Fruit fly (Drosophila melanogaster) whole organism, embryonic: ENCODE results near the gene Tom70.

ENCODE experiments used
- Ada2b ChIP-seq: fragments of 200-800 bp; sonication (Bioruptor generic); IDR thresholded peaks from 2 replicates; pipeline ENCODE4 v1.3.6; 2022; ENCODE audit warnings: missing biosample characterization, missing genetic modification characterization
- CG10431 ChIP-seq: fragments of 200-800 bp; sonication (Bioruptor generic); optimal IDR thresholded peaks from 3 replicates; lab custom pipeline; 2018; ENCODE audit warnings: missing biosample characterization, mild to moderate bottlenecking, missing genetic modification characterization
- CG11093 ChIP-seq: fragments of 200-800 bp; sonication (Bioruptor generic); IDR thresholded peaks from 3 replicates; pipeline ENCODE4 v1.3.6; 2022; ENCODE audit warnings: missing biosample characterization, missing genetic modification characterization
- CG11398 ChIP-seq: fragments of 200-800 bp; sonication (Bioruptor generic); optimal IDR thresholded peaks from 2 replicates; lab custom pipeline; 2016; ENCODE audit warnings: missing biosample characterization, missing genetic modification characterization
- CG12769 ChIP-seq: fragments of 200-800 bp; sonication (Bioruptor generic); optimal IDR thresholded peaks from 2 replicates; lab custom pipeline; 2019; ENCODE audit warnings: missing biosample characterization, mild to moderate bottlenecking, missing genetic modification characterization, moderate library complexity
- CG13287 ChIP-seq: fragments of 200-800 bp; sonication (Bioruptor generic); IDR thresholded peaks from 2 replicates; pipeline ENCODE4 v1.3.6; 2022; ENCODE audit warnings: missing biosample characterization, missing genetic modification characterization; ENCODE audit not compliant: partially characterized antibody
- CG13624 ChIP-seq: fragments of 200-800 bp; sonication (Bioruptor generic); optimal IDR thresholded peaks from 2 replicates; lab custom pipeline; 2016; ENCODE audit warnings: missing biosample characterization, missing genetic modification characterization
- CG14050 ChIP-seq: fragments of 200-800 bp; sonication (Bioruptor generic); IDR thresholded peaks from 3 replicates; pipeline ENCODE4 v1.3.6; 2022; ENCODE audit warnings: missing biosample characterization, missing genetic modification characterization
- CG14860 ChIP-seq: fragments of 200-800 bp; sonication (Bioruptor generic); IDR thresholded peaks from 3 replicates; pipeline ENCODE4 v1.3.6; 2022; ENCODE audit warnings: missing biosample characterization, missing genetic modification characterization; ENCODE audit not compliant: partially characterized antibody
- CG15601 ChIP-seq: fragments of 200-800 bp; sonication (Bioruptor generic); optimal IDR thresholded peaks from 3 replicates; lab custom pipeline; 2019; ENCODE audit warnings: missing biosample characterization, mild to moderate bottlenecking, missing genetic modification characterization, moderate library complexity
- CG1603 ChIP-seq: fragments of 200-800 bp; sonication (Bioruptor generic); optimal IDR thresholded peaks from 2 replicates; lab custom pipeline; 2019; ENCODE audit warnings: missing biosample characterization, mild to moderate bottlenecking, missing genetic modification characterization, moderate library complexity
- CG16863 ChIP-seq: fragments of 200-800 bp; sonication (Bioruptor generic); optimal IDR thresholded peaks from 3 replicates; lab custom pipeline; 2016; ENCODE audit warnings: missing biosample characterization, missing genetic modification characterization
- CG18262 ChIP-seq: fragments of 200-800 bp; optimal IDR thresholded peaks from 3 replicates; lab custom pipeline; 2019; ENCODE audit warnings: missing biosample characterization, mild to moderate bottlenecking, missing genetic modification characterization, moderate library complexity
- CG1832 ChIP-seq: fragments of 200-800 bp; sonication (Bioruptor generic); optimal IDR thresholded peaks from 2 replicates; lab custom pipeline; 2017; ENCODE audit warnings: missing biosample characterization, mild to moderate bottlenecking, missing genetic modification characterization, inconsistent platforms
- CG18476 ChIP-seq: fragments of 200-800 bp; sonication (Bioruptor generic); optimal IDR thresholded peaks from 2 replicates; lab custom pipeline; 2016; ENCODE audit warnings: missing biosample characterization, mild to moderate bottlenecking, missing genetic modification characterization
- CG2202 ChIP-seq: fragments of 200-800 bp; sonication (Bioruptor generic); optimal IDR thresholded peaks from 2 replicates; lab custom pipeline; 2018; ENCODE audit warnings: missing biosample characterization, mild to moderate bottlenecking, missing genetic modification characterization
- CG3065 ChIP-seq: fragments of 200-800 bp; sonication (Bioruptor generic); optimal IDR thresholded peaks from 2 replicates; lab custom pipeline; 2016; ENCODE audit warnings: missing biosample characterization, missing genetic modification characterization
- CG33213 ChIP-seq: fragments of 200-800 bp; sonication (Bioruptor generic); optimal IDR thresholded peaks from 3 replicates; lab custom pipeline; 2016; ENCODE audit warnings: missing biosample characterization, missing genetic modification characterization
- CG4854 ChIP-seq: fragments of 200-800 bp; sonication (Bioruptor generic); optimal IDR thresholded peaks from 2 replicates; lab custom pipeline; 2016; ENCODE audit warnings: missing biosample characterization, missing genetic modification characterization, inconsistent platforms
- CG5245 ChIP-seq: fragments of 200-800 bp; sonication (Bioruptor generic); optimal IDR thresholded peaks from 3 replicates; lab custom pipeline; 2016; ENCODE audit warnings: missing biosample characterization, missing genetic modification characterization
- CG8478 ChIP-seq: fragments of >200 bp; optimal IDR thresholded peaks from 2 replicates; lab custom pipeline; 2018
- CG9437 ChIP-seq: fragments of 200-800 bp; sonication (Bioruptor generic); optimal IDR thresholded peaks from 2 replicates; lab custom pipeline; 2018; ENCODE audit warnings: missing biosample characterization, mild to moderate bottlenecking, missing genetic modification characterization
- CG9609 ChIP-seq: fragments of 200-800 bp; sonication (Bioruptor generic); optimal IDR thresholded peaks from 3 replicates; lab custom pipeline; 2016; ENCODE audit warnings: missing biosample characterization, missing genetic modification characterization
- Camta ChIP-seq: fragments of 200-800 bp; sonication (Bioruptor generic); optimal IDR thresholded peaks from 2 replicates; lab custom pipeline; 2016; ENCODE audit warnings: missing biosample characterization, missing genetic modification characterization
- D19A ChIP-seq: fragments of 200-800 bp; optimal IDR thresholded peaks from 3 replicates; lab custom pipeline; 2019; ENCODE audit warnings: missing biosample characterization, mild to moderate bottlenecking, missing genetic modification characterization, moderate library complexity
- Doc2 ChIP-seq: fragments of 200-800 bp; sonication (Bioruptor generic); IDR thresholded peaks from 2 replicates; pipeline ENCODE4 v1.3.6; 2022; ENCODE audit warnings: missing biosample characterization, missing genetic modification characterization
- Dref ChIP-seq: fragments of 200-800 bp; sonication (Bioruptor generic); IDR thresholded peaks from 2 replicates; pipeline ENCODE4 v1.3.6; 2022; ENCODE audit warnings: missing biosample characterization, missing genetic modification characterization
- E2f2 ChIP-seq: fragments of 200-800 bp; sonication (Bioruptor generic); IDR thresholded peaks from 2 replicates; pipeline ENCODE4 v1.3.6; 2022; ENCODE audit warnings: missing biosample characterization, missing genetic modification characterization
- ERR ChIP-seq: fragments of 200-800 bp; sonication (Bioruptor generic); optimal IDR thresholded peaks from 2 replicates; lab custom pipeline; 2016; ENCODE audit warnings: missing biosample characterization, missing genetic modification characterization
- Gsc ChIP-seq: fragments of 200-800 bp; sonication (Bioruptor generic); IDR thresholded peaks from 2 replicates; pipeline ENCODE4 v1.3.6; 2022; ENCODE audit warnings: missing biosample characterization, missing genetic modification characterization
- HLH3B ChIP-seq: fragments of 200-800 bp; sonication (Bioruptor generic); IDR thresholded peaks from 2 replicates; pipeline ENCODE4 v1.3.6; 2022; ENCODE audit warnings: missing biosample characterization, missing genetic modification characterization
- HLH54F ChIP-seq: fragments of 200-800 bp; sonication (Bioruptor generic); optimal IDR thresholded peaks from 3 replicates; lab custom pipeline; 2016; ENCODE audit warnings: missing biosample characterization, missing genetic modification characterization
- Lhr ChIP-seq: fragments of 200-800 bp; sonication (Bioruptor generic); optimal IDR thresholded peaks from 3 replicates; lab custom pipeline; 2017; ENCODE audit warnings: mild to moderate bottlenecking, missing biosample characterization, missing genetic modification reagents, missing genetic modification characterization
- Max ChIP-seq: fragments of 200-800 bp; sonication (Bioruptor generic); optimal IDR thresholded peaks from 2 replicates; lab custom pipeline; 2016; ENCODE audit warnings: missing biosample characterization, mild to moderate bottlenecking, missing genetic modification characterization
- NC2β ChIP-seq: fragments of 200-800 bp; sonication (Bioruptor generic); optimal IDR thresholded peaks from 2 replicates; lab custom pipeline; 2016; ENCODE audit warnings: missing biosample characterization, missing genetic modification characterization
- Opbp ChIP-seq: fragments of 200-800 bp; sonication (Bioruptor generic); IDR thresholded peaks from 3 replicates; pipeline ENCODE4 v1.3.6; 2022; ENCODE audit warnings: missing biosample characterization, missing genetic modification characterization; ENCODE audit not compliant: partially characterized antibody
- Ptx1 ChIP-seq: fragments of 200-800 bp; sonication (Bioruptor generic); IDR thresholded peaks from 2 replicates; pipeline ENCODE4 v1.3.6; 2022; ENCODE audit warnings: missing biosample characterization, missing genetic modification characterization
- Sox102F ChIP-seq: fragments of 200-800 bp; sonication (Bioruptor generic); optimal IDR thresholded peaks from 2 replicates; lab custom pipeline; 2018; ENCODE audit warnings: missing biosample characterization, mild to moderate bottlenecking, missing genetic modification characterization, moderate library complexity
- Ssrp ChIP-seq: fragments of 200-800 bp; sonication (Bioruptor generic); optimal IDR thresholded peaks from 2 replicates; lab custom pipeline; 2018; ENCODE audit warnings: missing biosample characterization, mild to moderate bottlenecking, missing genetic modification characterization, moderate library complexity
- ato ChIP-seq: fragments of 200-800 bp; sonication (Bioruptor generic); IDR thresholded peaks from 2 replicates; pipeline ENCODE4 v1.3.6; 2022; ENCODE audit warnings: missing biosample characterization, missing genetic modification characterization; ENCODE audit not compliant: partially characterized antibody
- cato ChIP-seq: fragments of 200-800 bp; sonication (Bioruptor generic); optimal IDR thresholded peaks from 2 replicates; lab custom pipeline; 2016; ENCODE audit warnings: missing biosample characterization, missing genetic modification characterization, borderline replicate concordance
- gro ChIP-seq: fragments of 200-800 bp; sonication (Bioruptor generic); optimal IDR thresholded peaks from 2 replicates; lab custom pipeline; 2016; ENCODE audit warnings: missing biosample characterization, missing genetic modification characterization
- nom ChIP-seq: fragments of 200-800 bp; sonication (Bioruptor generic); optimal IDR thresholded peaks from 2 replicates; lab custom pipeline; 2017; ENCODE audit warnings: missing biosample characterization, missing genetic modification characterization, mild to moderate bottlenecking, moderate library complexity, missing genetic modification reagents
- pho ChIP-seq: fragments of 200-800 bp; sonication (Bioruptor generic); optimal IDR thresholded peaks from 2 replicates; lab custom pipeline; 2016; ENCODE audit warnings: missing biosample characterization, missing genetic modification characterization
- scrt ChIP-seq: fragments of 200-800 bp; sonication (Bioruptor generic); optimal IDR thresholded peaks from 2 replicates; lab custom pipeline; 2018; ENCODE audit warnings: missing biosample characterization, mild to moderate bottlenecking, missing genetic modification characterization, moderate library complexity
- sens ChIP-seq: fragments of 200-800 bp; sonication (Bioruptor generic); peaks from one replicate; lab custom pipeline; 2016; ENCODE audit warnings: missing biosample characterization, missing genetic modification characterization
- sim ChIP-seq: fragments of 200-800 bp; sonication (Bioruptor generic); IDR thresholded peaks from 2 replicates; pipeline ENCODE4 v1.3.6; 2022; ENCODE audit warnings: missing biosample characterization, missing genetic modification characterization
- zen2 ChIP-seq: fragments of 200-800 bp; sonication (Bioruptor generic); IDR thresholded peaks from 3 replicates; pipeline ENCODE4 v1.3.6; 2022; ENCODE audit warnings: missing biosample characterization, missing genetic modification characterization; ENCODE audit not compliant: partially characterized antibody

Tom70 gene

DNA sequence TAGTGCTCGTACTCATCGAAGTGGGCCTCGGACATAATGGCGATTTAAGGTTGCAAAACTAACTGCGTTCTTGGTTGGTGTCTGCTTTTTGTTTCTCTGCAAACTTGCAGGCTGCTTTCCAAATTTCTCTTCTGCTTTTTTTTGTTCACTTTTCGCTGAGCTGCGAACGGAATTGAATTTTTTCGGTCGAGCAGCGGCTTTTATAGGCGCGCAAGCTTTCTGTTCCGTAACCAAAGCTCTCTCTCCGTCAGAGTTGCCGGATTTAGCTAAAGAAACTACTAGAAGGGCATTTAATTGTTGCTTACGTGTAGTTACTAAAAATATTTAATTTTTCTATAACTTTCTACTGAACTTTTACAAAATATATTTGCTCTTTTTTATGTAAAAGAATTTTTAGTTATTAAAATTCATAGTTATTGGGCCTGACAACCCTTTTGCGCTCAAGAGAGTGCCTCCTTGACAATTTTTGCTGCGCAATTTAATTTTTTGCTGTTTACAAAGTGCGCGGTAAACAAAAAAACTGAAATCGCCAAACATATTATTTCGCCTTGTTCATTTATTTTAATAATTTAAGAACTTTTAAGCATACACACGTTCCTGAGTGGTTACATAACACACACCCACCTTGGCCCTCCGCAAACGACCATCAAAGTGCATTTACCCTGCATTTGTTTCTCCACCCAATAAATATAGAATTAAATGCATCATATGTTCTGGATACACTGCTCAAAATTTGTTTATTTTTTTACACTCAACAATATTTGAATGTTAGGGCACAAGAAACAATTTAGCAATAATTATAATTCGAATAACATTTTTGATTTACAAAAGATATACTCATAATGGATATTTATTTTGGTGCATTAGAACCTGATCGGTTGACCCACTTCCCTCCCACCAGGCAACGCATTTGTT is 7.9 kb upstream of the Tom70 start, which contains the start of gene CG6770 (continued):
- TF ChIP-seq CG1603 (tag; lab: Kevin White, UChicago) (peak; percentile 76), CG11398 (peak; percentile 20), cato (peak; percentile 39), scrt (GFP tag; lab: Kevin White, UChicago) (peak; percentile 87), CG13287 (peak; percentile 28; the same call in 1 of the 2 replicates), zen2 (GFP tag; lab: Robert Waterston, UW) (no peak), CG10431 (GFP tag; lab: Kevin White, UChicago) (peak; percentile 47), Ssrp (tag; lab: Kevin White, UChicago) (peak; percentile 43), sens (GFP tag; lab: Kevin White, UChicago) (peak; percentile 81), Ada2b (GFP tag; lab: Robert Waterston, UW) (peak; percentile 80), CG16863 (GFP tag; lab: Kevin White, UChicago) (no peak), CG11093 (GFP tag; lab: Robert Waterston, UW) (peak; percentile 73; the same call in 2 of the 3 replicates), sim (GFP tag; lab: Robert Waterston, UW) (peak; percentile 38; the same call in 1 of the 2 replicates), CG8478 (lab: Kevin White, UChicago) (peak; percentile 21), D19A (tag; lab: Kevin White, UChicago) (peak; percentile 74), Dref (GFP tag; lab: Robert Waterston, UW) (0 out of 2 replicates have a peak, but pooled peaks have one; percentile 4), CG5245 (GFP tag; lab: Kevin White, UChicago) (peak; percentile 57), Gsc (GFP tag; lab: Robert Waterston, UW) (no peak), Max (peak; percentile 61), CG14860 (GFP tag; lab: Robert Waterston, UW) (no peak), Ptx1 (peak; percentile 84), pho (GFP tag; lab: Kevin White, UChicago) (peak; percentile 45), Sox102F (GFP tag; lab: Kevin White, UChicago) (peak; percentile 79), CG1832 (GFP tag; lab: Kevin White, UChicago) (no peak), CG14050 (GFP tag; lab: Robert Waterston, UW) (peak; percentile 82), CG15601 (peak; percentile 64), CG9437 (GFP tag; lab: Kevin White, UChicago) (peak; percentile 77), CG13624 (GFP tag; lab: Kevin White, UChicago) (peak; percentile 92), Camta (GFP tag; lab: Kevin White, UChicago) (peak; percentile 0), HLH3B (peak; percentile 81), CG9609 (GFP tag; lab: Kevin White, UChicago) (peak; percentile 48), HLH54F (GFP tag; lab: Kevin White, UChicago) (peak; percentile 39), Lhr (peak; percentile 32), CG18476 (GFP tag; lab: Kevin White, UChicago) (peak; percentile 70), gro (peak; percentile 19), CG33213 (GFP tag; lab: Kevin White, UChicago) (peak; percentile 2), ato (no peak), Doc2 (GFP tag; lab: Robert Waterston, UW) (no peak), CG18262 (tag; lab: Kevin White, UChicago) (peak; percentile 68), nom (GFP tag; lab: Kevin White, UChicago) (peak; percentile 70), Opbp (GFP tag; lab: Robert Waterston, UW) (0 out of 3 replicates have a peak, but pooled peaks have one; percentile 51), CG4854 (GFP tag; lab: Kevin White, UChicago) (peak; percentile 30), ERR (peak; percentile 26), CG12769 (tag; lab: Kevin White, UChicago) (peak; percentile 77), E2f2 (GFP tag; lab: Robert Waterston, UW) (peak; percentile 74; the same call in 1 of the 2 replicates), CG2202 (tag; lab: Kevin White, UChicago) (no peak), CG3065 (GFP tag; lab: Kevin White, UChicago) (no peak), NC2β (GFP tag; lab: Kevin White, UChicago) (peak; percentile 7)
